Worm (Caenorhabditis elegans) whole organism, young adult: Measurements from ENCODE around the gene ZK402.5.
"Not testable (repeated sequence)": the region's sequence is repeated elsewhere in the genome, so short reads cannot be mapped to it uniquely, and the experiment has no call there.

Experiments
- B0019.2 ChIP-seq: fragments of 200-800 bp; sonication (Bioruptor generic); conservative IDR thresholded peaks from 2 replicates; pipeline ENCODE4 v1.3.6; 2022; ENCODE audit warnings: missing genetic modification reagents, missing genetic modification characterization, missing compliant biosample characterization
- F23B12.7 ChIP-seq: sonication (generic microtip); optimal IDR thresholded peaks from 2 replicates; lab custom pipeline; 2017; ENCODE audit warnings: missing genetic modification characterization, mild to moderate bottlenecking, missing compliant biosample characterization, antibody characterized with exemption, moderate library complexity; ENCODE audit not compliant: insufficient read depth
- F57C9.4 ChIP-seq: sonication (generic microtip); optimal IDR thresholded peaks from 2 replicates; lab custom pipeline; 2017; ENCODE audit warnings: mild to moderate bottlenecking, missing genetic modification characterization, missing compliant biosample characterization
- Y56A3A.18 ChIP-seq: fragments of 200-800 bp; sonication (Bioruptor generic); IDR thresholded peaks from 2 replicates; pipeline ENCODE4 v1.3.6; 2022; ENCODE audit warnings: missing genetic modification reagents, missing genetic modification characterization, missing compliant biosample characterization
- Y67H2A.10 ChIP-seq: fragments of 200-800 bp; sonication (Bioruptor generic); conservative IDR thresholded peaks from 2 replicates; pipeline ENCODE4 v1.3.6; 2022; ENCODE audit warnings: missing genetic modification reagents, missing genetic modification characterization, missing compliant biosample characterization
- aptf-2 ChIP-seq: fragments of 200-800 bp; sonication (Bioruptor generic); conservative IDR thresholded peaks from 2 replicates; pipeline ENCODE4 v1.3.6; 2022; ENCODE audit warnings: missing genetic modification reagents, missing genetic modification characterization, missing compliant biosample characterization
- cebp-1 ChIP-seq, 2 experiments: fragments of 200-800 bp in 1 of 2; sonication (Bioruptor generic) in 1 of 2; sonication (generic microtip) in 1 of 2; IDR thresholded peaks in 1 of 2; optimal IDR thresholded peaks in 1 of 2; 2 replicates each; pipeline versions ENCODE4 v1.3.6 to Lab custom; 2017 to 2022; ENCODE audit warnings: missing compliant biosample characterization in 2 of 2, missing genetic modification characterization in 2 of 2, mild to moderate bottlenecking in 1 of 2, missing genetic modification reagents in 1 of 2, moderate library complexity in 1 of 2
- ceh-27 ChIP-seq: fragments of 200-800 bp; sonication (Bioruptor generic); optimal IDR thresholded peaks from 2 replicates; lab custom pipeline; 2018; ENCODE audit warnings: mild to moderate bottlenecking, missing genetic modification characterization, moderate library complexity, missing compliant biosample characterization
- dox-1 ChIP-seq: fragments of 200-800 bp; sonication (Bioruptor generic); IDR thresholded peaks from 2 replicates; pipeline ENCODE4 v1.3.6; 2022; ENCODE audit warnings: missing genetic modification reagents, missing genetic modification characterization, missing compliant biosample characterization
- dpff-1 ChIP-seq: sonication (generic microtip); optimal IDR thresholded peaks from 2 replicates; lab custom pipeline; 2017; ENCODE audit warnings: mild to moderate bottlenecking, missing genetic modification characterization, missing compliant biosample characterization
- dpl-1 ChIP-seq: fragments of 150-350 bp; optimal IDR thresholded peaks from 2 replicates; lab custom pipeline; 2014; ENCODE audit warnings: missing biosample characterization, missing genetic modification reagents, missing genetic modification characterization
- fkh-3 ChIP-seq: sonication (generic microtip); optimal IDR thresholded peaks from 2 replicates; lab custom pipeline; 2016; ENCODE audit warnings: mild to moderate bottlenecking, missing genetic modification characterization, missing compliant biosample characterization
- hlh-12 ChIP-seq: sonication (generic microtip); optimal IDR thresholded peaks from 2 replicates; lab custom pipeline; 2016; ENCODE audit warnings: missing genetic modification characterization, missing compliant biosample characterization
- hlh-26 ChIP-seq: fragments of 200-800 bp; sonication (Bioruptor generic); conservative IDR thresholded peaks from 2 replicates; pipeline ENCODE4 v1.3.6; 2022; ENCODE audit warnings: missing genetic modification reagents, missing genetic modification characterization, missing compliant biosample characterization
- hmg-1.2 ChIP-seq: fragments of 200-800 bp; sonication (Bioruptor generic); IDR thresholded peaks from 2 replicates; pipeline ENCODE4 v1.3.6; 2022; ENCODE audit warnings: missing genetic modification reagents, missing genetic modification characterization, missing compliant biosample characterization
- madf-6 ChIP-seq: fragments of 200-800 bp; sonication (Bioruptor generic); IDR thresholded peaks from 2 replicates; pipeline ENCODE4 v1.3.6; 2022; ENCODE audit warnings: missing genetic modification reagents, missing genetic modification characterization, missing compliant biosample characterization
- mcd-1 ChIP-seq: fragments of 200-800 bp; sonication (Bioruptor generic); IDR thresholded peaks from 2 replicates; pipeline ENCODE4 v1.3.6; 2022; ENCODE audit warnings: missing genetic modification reagents, missing genetic modification characterization, missing compliant biosample characterization
- nhr-80 ChIP-seq: sonication (generic microtip); optimal IDR thresholded peaks from 2 replicates; lab custom pipeline; 2016; ENCODE audit warnings: missing genetic modification characterization, missing compliant biosample characterization
- sea-2 ChIP-seq: fragments of 200-800 bp; sonication (Bioruptor generic); IDR thresholded peaks from 2 replicates; pipeline ENCODE4 v1.3.6; 2022; ENCODE audit warnings: missing genetic modification characterization, missing compliant biosample characterization
- somi-1 ChIP-seq: fragments of 200-800 bp; sonication (Bioruptor generic); optimal IDR thresholded peaks from 2 replicates; lab custom pipeline; 2018; ENCODE audit warnings: mild to moderate bottlenecking, missing genetic modification characterization, missing compliant biosample characterization
- tlf-1 ChIP-seq: fragments of 200-800 bp; sonication (Bioruptor generic); optimal IDR thresholded peaks from 2 replicates; lab custom pipeline; 2018; ENCODE audit warnings: mild to moderate bottlenecking, missing genetic modification characterization, missing compliant biosample characterization
- zfh-2 ChIP-seq: fragments of 200-800 bp; sonication (Bioruptor generic); conservative IDR thresholded peaks from 2 replicates; pipeline ENCODE4 v1.3.6; 2022; ENCODE audit warnings: missing genetic modification reagents, missing genetic modification characterization, missing compliant biosample characterization
- ztf-26 ChIP-seq: sonication (generic microtip); optimal IDR thresholded peaks from 2 replicates; lab custom pipeline; 2017; ENCODE audit warnings: missing genetic modification characterization, missing compliant biosample characterization
- ztf-3 ChIP-seq: fragments of 200-800 bp; sonication (Bioruptor generic); optimal IDR thresholded peaks from 2 replicates; lab custom pipeline; 2018; ENCODE audit warnings: mild to moderate bottlenecking, missing genetic modification characterization, missing compliant biosample characterization

ZK402.5 gene

DNA sequence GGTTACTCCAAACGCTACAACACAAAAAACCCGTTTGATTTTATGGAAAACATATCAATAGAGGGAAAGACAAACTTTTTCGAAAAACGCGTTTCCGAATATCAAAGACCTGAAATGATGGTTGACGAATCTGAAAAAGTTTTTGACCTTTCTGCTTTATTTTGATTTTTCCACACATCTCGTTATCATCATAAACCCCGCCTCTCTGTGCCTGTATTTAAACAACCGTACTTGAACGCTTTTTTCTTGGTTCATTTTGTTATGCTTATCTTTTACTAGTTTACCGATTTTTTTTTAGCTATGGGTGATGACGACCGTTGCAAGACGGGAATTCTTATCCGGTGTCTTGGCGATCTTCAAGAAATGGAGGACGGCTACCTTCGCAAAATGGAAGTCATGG is 29.5 kb upstream of the ZK402.5 start, which contains the start of gene F19G12.1:
TSS of gene F19G12.1 (plus strand) at position 301 of the 400 bp plus-strand sequence.
- TF ChIP-seq madf-6 (GFP tag; lab: Robert Waterston, UW); dpl-1 (GFP tag; lab: Kevin White, UChicago); fkh-3 (tag; lab: Kevin White, UChicago): not testable (repeated sequence)

DNA sequence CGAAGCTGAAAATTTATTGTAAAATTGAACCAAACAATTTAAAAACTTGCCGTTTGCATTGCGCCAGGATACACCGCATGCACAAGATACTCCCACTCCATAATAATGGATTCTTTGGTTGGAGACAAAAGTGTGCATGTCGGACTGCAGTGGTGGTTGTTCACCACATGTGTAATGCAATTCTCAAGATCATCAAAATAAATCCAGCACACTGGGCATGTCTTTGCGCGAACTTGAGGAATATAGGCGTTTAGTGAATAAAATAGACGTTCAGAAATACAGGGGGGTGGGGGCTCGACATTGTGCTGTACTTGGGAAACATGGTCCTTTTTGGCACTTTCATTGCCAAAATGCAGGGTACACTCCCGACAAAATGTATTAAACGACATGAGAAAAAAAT is 25.3 kb upstream of the ZK402.5 start, which contains the start of gene F19G12.11:
TSS of gene F19G12.11 (minus strand) at position 101 of the 400 bp plus-strand sequence.
- no peak for TF ChIP-seq aptf-2
- no peak for TF ChIP-seq dpff-1 (tag; lab: Kevin White, UChicago)
- no peak for TF ChIP-seq hmg-1.2
- no peak for TF ChIP-seq sea-2
- TF ChIP-seq hlh-12 (tag; lab: Kevin White, UChicago), result no peak
- TF ChIP-seq Y56A3A.18 (GFP tag; lab: Robert Waterston, UW), result no peak
- TF ChIP-seq F23B12.7 (tag; lab: Kevin White, UChicago), result no peak
- no peak for TF ChIP-seq zfh-2 (GFP tag; lab: Robert Waterston, UW)
- TF ChIP-seq ceh-27 (GFP tag; lab: Kevin White, UChicago), result no peak
- no peak for TF ChIP-seq tlf-1 (GFP tag; lab: Kevin White, UChicago)
- TF ChIP-seq, all 124 proteins: peak for 0

- TF ChIP-seq ztf-26 (tag; lab: Kevin White, UChicago), result no peak
- TF ChIP-seq ztf-3 (GFP tag; lab: Kevin White, UChicago), result no peak
- TF ChIP-seq zfh-2 (GFP tag; lab: Robert Waterston, UW), result 0 out of 2 replicates have a peak, but pooled peaks have one; percentile 8
- TF ChIP-seq somi-1, result no peak
- no peak for TF ChIP-seq hlh-26 (GFP tag; lab: Robert Waterston, UW)
These were observed 23.4 kb upstream of the ZK402.5 start, which contains the start of gene F19G12.3 for ce11 chrX:1424509-1424908. Gene F19G12.3 (plus strand): TSS chrX:1424809.

- TF ChIP-seq dox-1, result peak; percentile 60; the same call in 1 of the 2 replicates
- 0 out of 2 replicates have a peak, but pooled peaks have one; percentile 13 for TF ChIP-seq mcd-1
- TF ChIP-seq nhr-80, result peak; percentile 51
- TF ChIP-seq, all 124 proteins: peak for 3; not testable (repeated sequence) for 121
These were observed 21.1 kb upstream of the ZK402.5 start for ce11 chrX:1422221-1422620.

- TF ChIP-seq mcd-1, result peak; percentile 46
- peak; percentile 9 for TF ChIP-seq nhr-80
- no peak for TF ChIP-seq B0019.2 (GFP tag; lab: Robert Waterston, UW)
- TF ChIP-seq, all 124 proteins: peak for 2
These were observed 19.4 kb upstream of the ZK402.5 start for ce11 chrX:1420524-1420923.

ce11 chrX:1419163-1419696 is 18.1 kb upstream of the ZK402.5 start, which contains the start of gene F19G12.9:
Gene F19G12.9 (plus strand): TSS chrX:1419213.
- TF ChIP-seq ztf-3 (GFP tag; lab: Kevin White, UChicago) (no peak), nhr-80 (peak; percentile 9), Y67H2A.10 (no peak), cebp-1 (GFP tag; IDR thresholded peaks at IDR 0.05; lab: Robert Waterston, UW) (no peak), cebp-1 (tag; optimal IDR thresholded peaks at IDR 0.05; lab: Kevin White, UChicago) (no peak), hmg-1.2 (peak; percentile 58), mcd-1 (peak; percentile 84)

- TF ChIP-seq F57C9.4 (tag; lab: Kevin White, UChicago), result no peak
- peak; percentile 37 for TF ChIP-seq nhr-80
- TF ChIP-seq mcd-1, result 0 out of 2 replicates have a peak, but pooled peaks have one; percentile 29
- no peak for TF ChIP-seq ztf-3 (GFP tag; lab: Kevin White, UChicago)
- TF ChIP-seq dox-1, result 0 out of 2 replicates have a peak, but pooled peaks have one; percentile 28
- TF ChIP-seq, all 124 proteins: peak for 3
These were observed 15.7 kb upstream of the ZK402.5 start, which contains the start of the genes F19G12.4 and F19G12.8 for ce11 chrX:1416776-1417354. Gene F19G12.4 (plus strand): TSS chrX:1417304. Gene F19G12.8 (plus strand): TSS chrX:1417320.
